Worm (Caenorhabditis elegans) whole organism, L4 larva: ENCODE measurements around the gene W08E12.4.

ENCODE experiments used
- D1046.2 ChIP-seq: fragments of 200-800 bp; sonication (Bioruptor generic); IDR thresholded peaks from 2 replicates; pipeline ENCODE4 v1.3.6; 2022; ENCODE audit warnings: missing genetic modification characterization, missing compliant biosample characterization
- F10B5.3 ChIP-seq: sonication (generic microtip); optimal IDR thresholded peaks from 2 replicates; lab custom pipeline; 2016; ENCODE audit warnings: mild to moderate bottlenecking, missing genetic modification characterization, missing compliant biosample characterization
- F37D6.2 ChIP-seq: sonication (generic microtip); optimal IDR thresholded peaks from 2 replicates; lab custom pipeline; 2016; ENCODE audit warnings: mild to moderate bottlenecking, missing genetic modification characterization, missing compliant biosample characterization
- F49E8.2 ChIP-seq: sonication (generic microtip); optimal IDR thresholded peaks from 2 replicates; lab custom pipeline; 2016; ENCODE audit warnings: missing compliant biosample characterization, mild to moderate bottlenecking, missing genetic modification characterization, borderline replicate concordance
- Y105C5A.15 ChIP-seq: fragments of 200-800 bp; sonication (Bioruptor generic); IDR thresholded peaks from 2 replicates; pipeline ENCODE4 v1.3.6; 2022; ENCODE audit warnings: missing genetic modification characterization, missing compliant biosample characterization
- Y5F2A.4 ChIP-seq: fragments of 200-800 bp; sonication (Bioruptor generic); optimal IDR thresholded peaks from 2 replicates; lab custom pipeline; 2018; ENCODE audit warnings: mild to moderate bottlenecking, missing genetic modification characterization, missing compliant biosample characterization
- arid-1 ChIP-seq: fragments of 200-800 bp; sonication (Bioruptor generic); conservative IDR thresholded peaks from 2 replicates; pipeline ENCODE4 v1.3.6; 2022; ENCODE audit warnings: missing genetic modification reagents, missing genetic modification characterization, missing compliant biosample characterization
- ceh-20 ChIP-seq: fragments of 200-800 bp; sonication (Bioruptor generic); IDR thresholded peaks from 2 replicates; pipeline ENCODE4 v1.3.6; 2022; ENCODE audit warnings: missing genetic modification reagents, missing genetic modification characterization, missing compliant biosample characterization
- ceh-28 ChIP-seq: fragments of 150-350 bp; optimal IDR thresholded peaks from 2 replicates; lab custom pipeline; 2014; ENCODE audit warnings: missing biosample characterization, missing genetic modification reagents, missing genetic modification characterization
- cey-2 ChIP-seq: sonication (generic microtip); optimal IDR thresholded peaks from 3 replicates; lab custom pipeline; 2017; ENCODE audit warnings: missing genetic modification characterization, mild to moderate bottlenecking, missing compliant biosample characterization, antibody characterized with exemption, borderline replicate concordance; ENCODE audit not compliant: insufficient read depth
- daf-19 ChIP-seq: fragments of 200-800 bp; sonication (Bioruptor generic); conservative IDR thresholded peaks from 2 replicates; pipeline ENCODE4 v1.3.6; 2022; ENCODE audit warnings: missing genetic modification characterization, missing compliant biosample characterization
- dmd-9 ChIP-seq: fragments of 200-800 bp; sonication (Bioruptor generic); IDR thresholded peaks from 2 replicates; pipeline ENCODE4 v1.3.6; 2022; ENCODE audit warnings: missing genetic modification reagents, missing genetic modification characterization, missing compliant biosample characterization
- duxl-1 ChIP-seq: sonication (generic microtip); optimal IDR thresholded peaks from 2 replicates; lab custom pipeline; 2016; ENCODE audit warnings: mild to moderate bottlenecking, missing genetic modification characterization, moderate library complexity, missing compliant biosample characterization; ENCODE audit not compliant: poor library complexity
- egl-27 ChIP-seq: sonication (generic microtip); optimal IDR thresholded peaks from 3 replicates; lab custom pipeline; 2017; ENCODE audit warnings: missing biosample characterization, missing genetic modification reagents, missing genetic modification characterization
- egl-43 ChIP-seq: fragments of 200-800 bp; sonication (Bioruptor generic); IDR thresholded peaks from 2 replicates; pipeline ENCODE4 v1.3.6; 2022; ENCODE audit warnings: missing genetic modification reagents, missing genetic modification characterization, missing compliant biosample characterization
- fkh-10 ChIP-seq: fragments of 150-350 bp; optimal IDR thresholded peaks from 2 replicates; lab custom pipeline; 2014; ENCODE audit warnings: missing biosample characterization, missing genetic modification reagents, missing genetic modification characterization
- hmg-1.1 ChIP-seq: fragments of 200-800 bp; sonication (Bioruptor generic); IDR thresholded peaks from 2 replicates; pipeline ENCODE4 v1.3.6; 2022; ENCODE audit warnings: missing genetic modification reagents, missing genetic modification characterization, missing compliant biosample characterization
- lin-1 ChIP-seq: fragments of 200-800 bp; sonication (Bioruptor generic); IDR thresholded peaks from 2 replicates; pipeline ENCODE4 v1.3.6; 2022; ENCODE audit warnings: missing genetic modification reagents, missing genetic modification characterization, missing compliant biosample characterization
- lin-15B ChIP-seq: fragments of 150-350 bp; sonication (generic microtip); optimal IDR thresholded peaks from 3 replicates; lab custom pipeline; 2014; ENCODE audit warnings: missing biosample characterization, missing genetic modification characterization
- lin-29 ChIP-seq: fragments of 200-800 bp; sonication (Bioruptor generic); IDR thresholded peaks from 2 replicates; pipeline ENCODE4 v1.3.6; 2022; ENCODE audit warnings: missing genetic modification reagents, missing genetic modification characterization, missing compliant biosample characterization
- lin-39 ChIP-seq: fragments of 150-350 bp; optimal IDR thresholded peaks from 2 replicates; lab custom pipeline; 2014; ENCODE audit warnings: missing biosample characterization, missing genetic modification reagents, missing genetic modification characterization
- lsy-2 ChIP-seq, 2 experiments: fragments of 150-350 bp in 1 of 2; sonication (generic microtip) in 1 of 2; optimal IDR thresholded peaks; 2 replicates each; lab custom pipeline; 2014 to 2017; ENCODE audit warnings: missing biosample characterization in 2 of 2, missing genetic modification characterization in 2 of 2
- mep-1 ChIP-seq: fragments of 150-350 bp; sonication (generic microtip); optimal IDR thresholded peaks from 3 replicates; lab custom pipeline; 2014; ENCODE audit warnings: missing biosample characterization, missing genetic modification characterization
- mes-2 ChIP-seq: sonication (generic microtip); optimal IDR thresholded peaks from 2 replicates; lab custom pipeline; 2016; ENCODE audit warnings: missing genotype, mild to moderate bottlenecking, missing genetic modification characterization, missing compliant biosample characterization; ENCODE audit not compliant: poor library complexity, severe bottlenecking
- mxl-2 ChIP-seq: fragments of 200-800 bp; sonication (Bioruptor generic); conservative IDR thresholded peaks from 2 replicates; pipeline ENCODE4 v1.3.6; 2022; ENCODE audit warnings: missing genetic modification reagents, missing genetic modification characterization, missing compliant biosample characterization
- nhr-11 ChIP-seq: fragments of 150-350 bp; optimal IDR thresholded peaks from 2 replicates; lab custom pipeline; 2014; ENCODE audit warnings: missing biosample characterization, missing genetic modification characterization
- nhr-111 ChIP-seq: fragments of 200-800 bp; sonication (Bioruptor generic); optimal IDR thresholded peaks from 2 replicates; lab custom pipeline; 2018; ENCODE audit warnings: mild to moderate bottlenecking, missing genetic modification characterization, missing compliant biosample characterization
- nhr-237 ChIP-seq: sonication (generic microtip); optimal IDR thresholded peaks from 2 replicates; lab custom pipeline; 2017; ENCODE audit warnings: missing biosample characterization, missing genetic modification characterization
- nhr-28 ChIP-seq: fragments of 150-350 bp; optimal IDR thresholded peaks from 2 replicates; lab custom pipeline; 2014; ENCODE audit warnings: missing biosample characterization, missing genetic modification characterization
- nhr-77 ChIP-seq: fragments of 150-350 bp; optimal IDR thresholded peaks from 2 replicates; lab custom pipeline; 2014; ENCODE audit warnings: missing biosample characterization, missing genetic modification characterization
- pha-4 ChIP-seq, 2 experiments: fragments of 150-350 bp in 1 of 2; fragments of 200-800 bp in 1 of 2; sonication (Bioruptor generic) in 1 of 2; IDR thresholded peaks in 1 of 2; optimal IDR thresholded peaks in 1 of 2; 2 replicates each; pipeline versions ENCODE4 v1.3.6 to Lab custom; 2014 to 2022; ENCODE audit warnings: missing genetic modification characterization in 2 of 2, missing genetic modification reagents in 2 of 2, missing biosample characterization in 1 of 2, missing compliant biosample characterization in 1 of 2
- saeg-2 ChIP-seq: fragments of 200-800 bp; sonication (Bioruptor generic); IDR thresholded peaks from 2 replicates; pipeline ENCODE4 v1.3.6; 2022; ENCODE audit warnings: missing genetic modification reagents, missing genetic modification characterization, missing compliant biosample characterization
- snpc-4 ChIP-seq: fragments of 150-350 bp; optimal IDR thresholded peaks from 2 replicates; lab custom pipeline; 2014; ENCODE audit warnings: missing biosample characterization, missing genetic modification characterization
- spr-1 ChIP-seq: sonication (generic microtip); optimal IDR thresholded peaks from 2 replicates; lab custom pipeline; 2016; ENCODE audit warnings: mild to moderate bottlenecking, missing genetic modification characterization, missing compliant biosample characterization
- tag-97 ChIP-seq: fragments of 200-800 bp; sonication (Bioruptor generic); IDR thresholded peaks from 2 replicates; pipeline ENCODE4 v1.3.6; 2022; ENCODE audit warnings: missing genetic modification characterization, missing compliant biosample characterization
- unc-130 ChIP-seq: sonication (generic microtip); optimal IDR thresholded peaks from 2 replicates; lab custom pipeline; 2016; ENCODE audit warnings: missing genetic modification reagents, missing genetic modification characterization, missing compliant biosample characterization
- unc-39 ChIP-seq: sonication (generic microtip); optimal IDR thresholded peaks from 2 replicates; lab custom pipeline; 2017; ENCODE audit warnings: missing biosample characterization, missing genetic modification characterization
- unc-62 ChIP-seq, 3 experiments: fragments of 150-350 bp in 1 of 3; sonication (generic microtip); optimal IDR thresholded peaks in 2 of 3; peaks in 1 of 3; 1 replicate in 1 of 3; 2 replicates in 2 of 3; lab custom pipeline; 2014 to 2017; ENCODE audit warnings: missing biosample characterization in 3 of 3, missing genetic modification characterization in 3 of 3, missing genetic modification reagents in 3 of 3, missing genotype in 1 of 3
- vab-7 ChIP-seq: fragments of 200-800 bp; sonication (Bioruptor generic); IDR thresholded peaks from 2 replicates; pipeline ENCODE4 v1.3.6; 2022; ENCODE audit warnings: missing genetic modification reagents, missing genetic modification characterization, missing compliant biosample characterization
- zfp-2 ChIP-seq: sonication (generic microtip); optimal IDR thresholded peaks from 2 replicates; lab custom pipeline; 2016; ENCODE audit warnings: mild to moderate bottlenecking, missing genetic modification characterization, missing compliant biosample characterization
- zfp-3 ChIP-seq: fragments of 200-800 bp; sonication (Bioruptor generic); conservative IDR thresholded peaks from 2 replicates; pipeline ENCODE4 v1.3.6; 2022; ENCODE audit warnings: missing genetic modification reagents, missing genetic modification characterization, missing compliant biosample characterization
- zip-2 ChIP-seq: fragments of 150-350 bp; optimal IDR thresholded peaks from 2 replicates; lab custom pipeline; 2014; ENCODE audit warnings: missing biosample characterization, missing genetic modification characterization
- ztf-7 ChIP-seq: fragments of 150-350 bp; optimal IDR thresholded peaks from 2 replicates; lab custom pipeline; 2014; ENCODE audit warnings: missing biosample characterization, missing genetic modification characterization

The W08E12.4 gene

DNA sequence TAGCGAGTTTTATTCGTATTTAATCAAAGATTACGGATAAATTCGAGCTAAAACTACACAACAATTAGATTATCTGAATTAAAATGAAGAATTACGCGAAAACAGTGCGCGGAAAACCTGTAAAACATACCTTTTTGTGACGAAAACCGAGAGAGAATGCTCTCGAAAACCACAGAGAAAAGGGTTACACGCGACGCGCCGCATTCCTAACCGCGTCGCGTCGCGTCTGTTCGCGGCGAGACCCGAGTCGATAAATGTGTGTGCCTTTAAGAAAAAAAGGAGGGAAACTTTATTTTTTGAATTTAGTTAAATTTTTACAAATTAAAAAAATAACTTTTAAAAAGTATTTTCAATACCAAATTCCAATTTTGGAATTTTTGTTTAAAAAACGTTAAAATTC is 36.5 kb downstream of the W08E12.4 start, which contains the start of gene hrpa-1 (continued):
- TF ChIP-seq mes-2 (tag; lab: Kevin White, UChicago) (peak; percentile 88), ztf-7 (no peak), unc-130 (GFP tag; lab: Kevin White, UChicago) (peak; percentile 26), hmg-1.1 (GFP tag; lab: Robert Waterston, UW) (peak; percentile 71), daf-19 (no peak), zfp-3 (GFP tag; lab: Robert Waterston, UW) (peak; percentile 65; the same call in 1 of the 2 replicates), ceh-20 (peak; percentile 66; the same call in 1 of the 2 replicates), tag-97 (GFP tag; lab: Robert Waterston, UW) (no peak), lin-15B (tag; lab: Kevin White, UChicago) (no peak), F49E8.2 (tag; lab: Kevin White, UChicago) (no peak), nhr-237 (no peak), arid-1 (GFP tag; lab: Robert Waterston, UW) (peak; percentile 65), spr-1 (tag; lab: Kevin White, UChicago) (peak; percentile 61), saeg-2 (GFP tag; lab: Robert Waterston, UW) (no peak), lsy-2 (tag; optimal IDR thresholded peaks at IDR 0.05; lab: Kevin White, UChicago) (peak; percentile 40 to 95), lin-39 (no peak), vab-7 (GFP tag; lab: Robert Waterston, UW) (0 out of 2 replicates have a peak, but pooled peaks have one; percentile 8), lin-29 (no peak), D1046.2 (GFP tag; lab: Robert Waterston, UW) (no peak), snpc-4 (tag; lab: Kevin White, UChicago) (peak; percentile 39), nhr-28 (peak; percentile 45), zip-2 (peak; percentile 67), dmd-9 (GFP tag; lab: Robert Waterston, UW) (no peak), unc-62 (GFP tag; optimal IDR thresholded peaks at IDR 0.05 in 1 of 2; lab: Kevin White, UChicago) (no peak), unc-62 (tag; optimal IDR thresholded peaks at IDR 0.05; lab: Kevin White, UChicago) (no peak), mep-1 (tag; lab: Kevin White, UChicago) (peak; percentile 87), duxl-1 (peak; percentile 20), egl-43 (GFP tag; lab: Robert Waterston, UW) (no peak), nhr-77 (tag; lab: Kevin White, UChicago) (peak; percentile 17), zfp-2 (tag; lab: Kevin White, UChicago) (no peak), fkh-10 (peak; percentile 63), lin-1 (GFP tag; lab: Robert Waterston, UW) (no peak), unc-39 (no peak), F37D6.2 (peak; percentile 60), nhr-11 (tag; lab: Kevin White, UChicago) (peak; percentile 51), egl-27 (tag; lab: Kevin White, UChicago) (no peak), ceh-28 (no peak), pha-4 (GFP tag; IDR thresholded peaks at IDR 0.05; lab: Robert Waterston, UW) (peak; percentile 30; the same call in 1 of the 2 replicates), pha-4 (tag; optimal IDR thresholded peaks at IDR 0.05; lab: Kevin White, UChicago) (no peak), F10B5.3 (no peak), mxl-2 (GFP tag; lab: Robert Waterston, UW) (no peak), Y105C5A.15 (GFP tag; lab: Robert Waterston, UW) (no peak), cey-2 (tag; lab: Kevin White, UChicago) (no peak), Y5F2A.4 (GFP tag; lab: Kevin White, UChicago) (no peak), nhr-111 (GFP tag; lab: Kevin White, UChicago) (no peak)
